Worm (Caenorhabditis elegans) whole organism, L1 larva: Measurements from ENCODE around the gene sups-1.

Experiments
- C34B4.2 ChIP-seq: sonication (generic microtip); optimal IDR thresholded peaks from 2 replicates; lab custom pipeline; 2017; ENCODE audit warnings: mild to moderate bottlenecking, missing genetic modification characterization, missing compliant biosample characterization
- ama-1 ChIP-seq: fragments of 150-350 bp; optimal IDR thresholded peaks from 2 replicates; lab custom pipeline; 2014
- blmp-1 ChIP-seq: fragments of 150-350 bp; optimal IDR thresholded peaks from 2 replicates; lab custom pipeline; 2014; ENCODE audit warnings: missing biosample characterization, missing genetic modification characterization
- ceh-82 ChIP-seq, 3 experiments: fragments of 150-350 bp in 1 of 3; sonication (generic microtip) in 2 of 3; optimal IDR thresholded peaks; 2 replicates each; lab custom pipeline; 2014 to 2017; ENCODE audit warnings: missing biosample characterization in 3 of 3, missing genetic modification characterization in 3 of 3
- dsc-1 ChIP-seq: sonication (generic microtip); optimal IDR thresholded peaks from 2 replicates; lab custom pipeline; 2016; ENCODE audit warnings: mild to moderate bottlenecking, missing genetic modification characterization, missing compliant biosample characterization
- egl-13 ChIP-seq: sonication (generic microtip); optimal IDR thresholded peaks from 2 replicates; lab custom pipeline; 2016; ENCODE audit warnings: missing genotype, missing genetic modification reagents, missing genetic modification characterization, missing compliant biosample characterization
- elt-2 ChIP-seq: sonication (generic microtip); optimal IDR thresholded peaks from 2 replicates; lab custom pipeline; 2016; ENCODE audit warnings: missing genetic modification characterization, mild to moderate bottlenecking, inconsistent platforms, missing compliant biosample characterization, missing genetic modification reagents
- elt-3 ChIP-seq, 6 experiments: fragments of 150-350 bp in 1 of 6; sonication (generic microtip); optimal IDR thresholded peaks; 2 replicates each; lab custom pipeline; 2017 to 2018; ENCODE audit warnings: missing biosample characterization in 6 of 6, missing genetic modification characterization in 6 of 6, inconsistent platforms in 1 of 6
- ets-5 ChIP-seq: fragments of 200-800 bp; sonication (Bioruptor generic); IDR thresholded peaks from 2 replicates; pipeline ENCODE4 v1.3.6; 2022; ENCODE audit warnings: missing genetic modification characterization, missing compliant biosample characterization
- fkh-4 ChIP-seq: sonication (generic microtip); optimal IDR thresholded peaks from 2 replicates; lab custom pipeline; 2016; ENCODE audit warnings: missing compliant biosample characterization, missing genetic modification characterization, borderline replicate concordance
- grh-1 ChIP-seq: fragments of 200-800 bp; sonication (Bioruptor generic); IDR thresholded peaks from 2 replicates; pipeline ENCODE4 v1.3.6; 2022; ENCODE audit warnings: missing genetic modification reagents, missing genetic modification characterization, missing compliant biosample characterization
- hpl-2 ChIP-seq: fragments of 150-350 bp; optimal IDR thresholded peaks from 2 replicates; lab custom pipeline; 2014; ENCODE audit warnings: missing biosample characterization, missing genetic modification reagents, missing genetic modification characterization
- irx-1 ChIP-seq: sonication (generic microtip); optimal IDR thresholded peaks from 2 replicates; lab custom pipeline; 2016; ENCODE audit warnings: missing genetic modification characterization, missing compliant biosample characterization
- isw-1 ChIP-seq: fragments of 200-800 bp; sonication (Bioruptor generic); IDR thresholded peaks from 2 replicates; pipeline ENCODE4 v1.3.6; 2022; ENCODE audit warnings: missing genetic modification characterization, missing compliant biosample characterization
- lin-14 ChIP-seq: fragments of 200-800 bp; sonication (Bioruptor generic); optimal IDR thresholded peaks from 2 replicates; lab custom pipeline; 2018; ENCODE audit warnings: mild to moderate bottlenecking, missing genetic modification characterization, moderate library complexity, missing compliant biosample characterization
- lin-35 ChIP-seq, 2 experiments: fragments of 150-350 bp; optimal IDR thresholded peaks; 2 replicates each; lab custom pipeline; 2014; ENCODE audit warnings: missing biosample characterization in 2 of 2, missing genetic modification characterization in 2 of 2, missing genetic modification reagents in 2 of 2
- lin-39 ChIP-seq: fragments of 150-350 bp; optimal IDR thresholded peaks from 2 replicates; lab custom pipeline; 2014; ENCODE audit warnings: missing biosample characterization, missing genetic modification reagents, missing genetic modification characterization
- mdl-1 ChIP-seq, 2 experiments: fragments of 150-350 bp; optimal IDR thresholded peaks; 2 replicates each; lab custom pipeline; 2014 to 2017; ENCODE audit warnings: missing biosample characterization in 2 of 2, missing genetic modification characterization in 2 of 2, inconsistent platforms in 1 of 2
- nhr-11 ChIP-seq: fragments of 150-350 bp; optimal IDR thresholded peaks from 2 replicates; lab custom pipeline; 2014; ENCODE audit warnings: missing biosample characterization, missing genetic modification characterization
- nhr-20 ChIP-seq: sonication (generic microtip); optimal IDR thresholded peaks from 2 replicates; lab custom pipeline; 2016; ENCODE audit warnings: mild to moderate bottlenecking, missing genetic modification characterization, missing compliant biosample characterization
- nhr-47 ChIP-seq: sonication (generic microtip); optimal IDR thresholded peaks from 2 replicates; lab custom pipeline; 2016; ENCODE audit warnings: mild to moderate bottlenecking, missing genetic modification characterization, moderate library complexity, missing compliant biosample characterization
- nhr-71 ChIP-seq: sonication (generic microtip); optimal IDR thresholded peaks from 2 replicates; lab custom pipeline; 2016; ENCODE audit warnings: mild to moderate bottlenecking, missing genetic modification characterization, moderate library complexity, missing compliant biosample characterization
- nhr-76 ChIP-seq: sonication (generic microtip); optimal IDR thresholded peaks from 2 replicates; lab custom pipeline; 2017; ENCODE audit warnings: missing biosample characterization, missing genetic modification characterization
- nhr-77 ChIP-seq: fragments of 150-350 bp; optimal IDR thresholded peaks from 2 replicates; lab custom pipeline; 2014; ENCODE audit warnings: missing biosample characterization, missing genetic modification characterization
- nhr-84 ChIP-seq: sonication (generic microtip); optimal IDR thresholded peaks from 2 replicates; lab custom pipeline; 2017; ENCODE audit warnings: missing biosample characterization, missing genetic modification characterization
- nhr-85 ChIP-seq: sonication (generic microtip); peaks from one replicate; lab custom pipeline; 2016; ENCODE audit warnings: missing genetic modification characterization, inconsistent platforms, missing compliant biosample characterization
- nhr-90 ChIP-seq: sonication (generic microtip); optimal IDR thresholded peaks from 2 replicates; lab custom pipeline; 2016; ENCODE audit warnings: mild to moderate bottlenecking, missing genetic modification characterization, missing compliant biosample characterization; ENCODE audit not compliant: poor library complexity
- pag-3 ChIP-seq: sonication (generic microtip); optimal IDR thresholded peaks from 2 replicates; lab custom pipeline; 2017; ENCODE audit warnings: missing genetic modification characterization, mild to moderate bottlenecking, missing compliant biosample characterization, antibody characterized with exemption, borderline replicate concordance; ENCODE audit not compliant: insufficient read depth
- pqm-1 ChIP-seq: sonication (generic microtip); optimal IDR thresholded peaks from 3 replicates; lab custom pipeline; 2017; ENCODE audit warnings: missing biosample characterization, missing genetic modification characterization
- rnt-1 ChIP-seq: sonication (generic microtip); optimal IDR thresholded peaks from 2 replicates; lab custom pipeline; 2016; ENCODE audit warnings: mild to moderate bottlenecking, missing genetic modification characterization, moderate library complexity, missing compliant biosample characterization
- skn-1 ChIP-seq: fragments of 150-350 bp; optimal IDR thresholded peaks from 2 replicates; lab custom pipeline; 2014; ENCODE audit warnings: missing biosample characterization, missing genetic modification characterization
- snpc-4 ChIP-seq: fragments of 150-350 bp; optimal IDR thresholded peaks from 2 replicates; lab custom pipeline; 2014; ENCODE audit warnings: missing biosample characterization, missing genetic modification characterization
- tlp-1 ChIP-seq: fragments of 150-350 bp; optimal IDR thresholded peaks from 2 replicates; lab custom pipeline; 2014; ENCODE audit warnings: missing biosample characterization, missing genetic modification characterization
- unc-98 ChIP-seq: fragments of 200-800 bp; sonication (Bioruptor generic); IDR thresholded peaks from 2 replicates; pipeline ENCODE4 v1.3.6; 2022; ENCODE audit warnings: missing genetic modification characterization, missing compliant biosample characterization
- zag-1 ChIP-seq: fragments of 150-350 bp; optimal IDR thresholded peaks from 2 replicates; lab custom pipeline; 2014; ENCODE audit warnings: missing biosample characterization, missing genetic modification characterization
- ztf-11 ChIP-seq, 2 experiments: sonication (generic microtip); optimal IDR thresholded peaks; 2 replicates each; lab custom pipeline; 2016 to 2017; ENCODE audit warnings: missing genetic modification characterization in 2 of 2, missing biosample characterization in 1 of 2, missing compliant biosample characterization in 1 of 2
- ztf-4 ChIP-seq: fragments of 150-350 bp; optimal IDR thresholded peaks from 2 replicates; lab custom pipeline; 2014; ENCODE audit warnings: missing biosample characterization, missing genetic modification characterization

The sups-1 gene

DNA sequence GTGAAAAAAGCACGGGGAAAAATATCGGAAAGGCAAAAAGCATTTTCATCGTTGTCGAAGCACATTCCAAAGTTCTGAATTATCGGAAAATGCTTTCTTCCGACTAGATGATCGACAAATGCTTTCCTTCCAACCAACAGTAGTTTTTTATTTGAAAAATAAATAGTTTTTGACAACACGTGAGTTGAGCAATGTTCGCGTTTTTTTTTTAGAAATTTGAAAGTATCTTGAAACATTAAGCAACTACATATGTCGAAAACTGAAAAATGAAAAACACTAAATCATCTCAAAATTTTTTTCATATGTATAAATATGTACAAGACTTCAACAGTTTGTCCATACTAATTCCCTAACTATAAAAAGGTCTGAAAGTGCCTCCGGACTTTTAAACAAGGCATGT, 35.6 kb downstream of the sups-1 start, which contains the start of gene hsp-25:
TSS of gene hsp-25 (minus strand) at position 101 of the 400 bp plus-strand sequence.
- TF ChIP-seq ama-1 (lab: Kevin White, UChicago) = no peak
- no peak for TF ChIP-seq nhr-20 (tag; lab: Kevin White, UChicago)
- no peak for TF ChIP-seq pag-3
- TF ChIP-seq isw-1 (GFP tag; lab: Robert Waterston, UW) = no peak
- no peak for TF ChIP-seq snpc-4
- TF ChIP-seq irx-1 (tag; lab: Kevin White, UChicago) = no peak
- TF ChIP-seq tlp-1 (tag; lab: Kevin White, UChicago) = no peak
- TF ChIP-seq grh-1 (GFP tag; lab: Robert Waterston, UW) = no peak
- TF ChIP-seq skn-1 (tag; lab: Kevin White, UChicago) = no peak
- no peak for TF ChIP-seq nhr-77 (tag; lab: Kevin White, UChicago)
- TF ChIP-seq nhr-84 (tag; lab: Kevin White, UChicago) = no peak
- TF ChIP-seq lin-39 (tag; lab: Kevin White, UChicago) = no peak
- no peak for TF ChIP-seq mdl-1 (tag; optimal IDR thresholded peaks at IDR 0.05; lab: Kevin White, UChicago)
- TF ChIP-seq C34B4.2 (tag; lab: Kevin White, UChicago) = no peak
- TF ChIP-seq nhr-11 = no peak
- TF ChIP-seq unc-98 = no peak
- TF ChIP-seq elt-3 (tag; optimal IDR thresholded peaks at IDR 0.05; lab: Kevin White, UChicago) = no peak
- no peak for TF ChIP-seq blmp-1 (tag; lab: Kevin White, UChicago)
- TF ChIP-seq ceh-82 (tag; optimal IDR thresholded peaks at IDR 0.05; lab: Kevin White, UChicago) = no peak
- TF ChIP-seq, all 84 proteins: peak for 0

DNA sequence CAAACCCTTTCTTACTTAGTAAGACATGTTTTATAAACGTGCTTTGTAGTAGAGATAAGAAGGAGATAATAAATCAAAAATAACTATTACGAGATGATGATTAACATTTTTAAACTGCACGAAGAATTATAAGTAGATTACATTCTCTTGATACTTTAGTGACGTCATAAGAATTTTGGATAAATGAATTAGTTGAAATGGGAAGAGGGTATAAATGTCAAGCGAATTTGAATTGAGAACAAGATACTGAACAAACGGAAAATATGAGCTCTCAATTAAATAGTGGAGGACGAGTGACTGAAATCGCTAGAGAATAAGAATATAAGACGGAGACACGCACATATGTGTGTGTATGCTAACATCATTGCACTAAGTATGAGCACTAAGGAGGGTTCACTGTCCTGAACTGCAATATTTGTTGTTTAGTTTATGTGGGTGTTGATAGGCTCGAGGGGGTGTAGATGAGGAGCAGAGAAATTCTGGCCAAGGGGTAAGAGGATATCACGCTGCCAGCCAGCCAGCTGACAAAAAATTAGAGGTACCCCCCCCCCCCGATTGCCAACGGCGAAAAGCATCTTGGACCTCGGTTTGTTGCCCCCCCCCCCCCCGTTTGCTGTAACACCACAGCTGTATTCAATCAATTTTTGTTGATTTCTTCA, 36.6 kb downstream of the sups-1 start:
- TF ChIP-seq rnt-1 (tag; lab: Kevin White, UChicago) (peak; percentile 35), egl-13 (tag; lab: Kevin White, UChicago) (no peak), lin-14 (GFP tag; lab: Kevin White, UChicago) (peak; percentile 68), fkh-4 (peak; percentile 11), nhr-90 (tag; lab: Kevin White, UChicago) (peak; percentile 11), nhr-47 (tag; lab: Kevin White, UChicago) (peak; percentile 10), ets-5 (GFP tag; lab: Robert Waterston, UW) (no peak), hpl-2 (GFP tag; lab: Kevin White, UChicago) (no peak), elt-3 (tag; optimal IDR thresholded peaks at IDR 0.05; lab: Kevin White, UChicago) (peak in 2 of 6 experiments; percentile 16 to 51), nhr-20 (tag; lab: Kevin White, UChicago) (peak; percentile 31), nhr-85 (tag; lab: Kevin White, UChicago) (peak; percentile 51), ztf-11 (tag; optimal IDR thresholded peaks at IDR 0.05; lab: Kevin White, UChicago) (no peak), ztf-4 (tag; lab: Kevin White, UChicago) (no peak), nhr-71 (tag; lab: Kevin White, UChicago) (peak; percentile 36), zag-1 (tag; lab: Kevin White, UChicago) (peak; percentile 9), pqm-1 (no peak), dsc-1 (tag; lab: Kevin White, UChicago) (peak; percentile 55), nhr-76 (tag; lab: Kevin White, UChicago) (no peak)

DNA sequence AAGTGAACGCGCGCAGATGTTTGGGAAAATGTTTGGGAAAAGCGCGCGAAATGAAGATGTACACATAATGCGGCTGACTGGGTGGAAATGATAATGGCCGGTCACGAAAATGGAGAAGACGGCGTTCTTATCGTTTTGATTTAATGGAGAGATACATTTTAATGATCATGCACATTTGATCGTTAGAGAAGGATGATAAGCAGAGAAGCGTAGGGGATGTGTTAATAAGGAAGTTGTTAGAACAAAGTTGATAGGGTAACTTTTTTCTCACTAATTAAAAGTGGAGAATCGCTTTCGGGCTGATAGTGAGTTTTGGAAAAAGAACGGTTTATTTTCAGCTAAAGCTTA, 37.1 kb downstream of the sups-1 start:
- no peak for TF ChIP-seq ets-5 (GFP tag; lab: Robert Waterston, UW)
- TF ChIP-seq elt-2 (tag; lab: Kevin White, UChicago) = peak; percentile 27
- TF ChIP-seq lin-35 (GFP tag; optimal IDR thresholded peaks at IDR 0.05; lab: Kevin White, UChicago) = no peak
- TF ChIP-seq blmp-1 (tag; lab: Kevin White, UChicago) = peak; percentile 5
- TF ChIP-seq, all 84 proteins: peak for 2
